Worm (Caenorhabditis elegans): ENCODE data around the gene F13H10.8.
A peak's percentile ranks its signal among the peaks of the same experiment; 100 is the strongest.

The F13H10.8 gene

DNA sequence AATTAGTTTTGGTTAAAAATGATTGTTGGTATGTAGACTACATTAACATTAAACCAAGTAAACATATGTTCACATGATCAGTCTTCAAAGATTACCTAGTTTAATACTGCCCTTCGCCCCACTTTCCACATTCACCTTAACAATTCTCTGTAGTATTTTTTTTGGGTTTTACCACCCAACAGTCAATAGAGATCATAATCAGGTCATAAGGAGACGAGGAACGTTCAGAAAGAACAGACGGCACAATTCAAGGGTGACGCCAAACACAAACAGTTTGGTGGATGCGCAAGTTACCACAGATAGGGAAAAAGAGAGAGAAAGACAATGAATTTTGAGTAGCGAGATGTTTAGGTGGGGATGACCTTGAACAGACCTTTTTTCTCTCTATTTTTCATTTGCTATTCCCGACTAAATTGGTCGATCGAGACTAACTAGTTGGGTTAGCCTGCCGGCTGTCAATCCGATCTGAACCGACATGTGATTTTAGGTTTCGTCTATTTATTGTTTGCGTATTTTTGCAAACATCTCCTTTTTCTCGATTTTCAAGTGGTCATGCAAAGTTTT is 48.6 kb upstream of the F13H10.8 start (continued):
- no peak for TF ChIP-seq hlh-4 (tag; optimal IDR thresholded peaks at IDR 0.05)
- peak; percentile 48 for TF ChIP-seq nhr-90 (tag; optimal IDR thresholded peaks at IDR 0.05; ENCODE audit: poor library complexity)
- no peak for TF ChIP-seq C04F5.9 (tag; optimal IDR thresholded peaks at IDR 0.05)
- peak; percentile 20 for TF ChIP-seq nhr-19 (GFP tag; conservative IDR thresholded peaks at IDR 0.05)
- peak; percentile 27 to 36 for TF ChIP-seq lsy-2 (tag; optimal IDR thresholded peaks at IDR 0.05)
- no peak for TF ChIP-seq egl-13 (tag; optimal IDR thresholded peaks at IDR 0.05)
- peak in 1 of 2 experiments; percentile 25 for TF ChIP-seq efl-1 (optimal IDR thresholded peaks at IDR 0.05)
- TF ChIP-seq efl-1 (GFP tag; optimal IDR thresholded peaks at IDR 0.05 in 1 of 2), result peak in 1 of 2 experiments; percentile 87
- peak; percentile 34 for TF ChIP-seq nhr-47 (tag; optimal IDR thresholded peaks at IDR 0.05)
- TF ChIP-seq snu-23 (GFP tag; optimal IDR thresholded peaks at IDR 0.05), result peak; percentile 81

ce11 chrIV:10975968-10976367 is 44.3 kb upstream of the F13H10.8 start:
- peak; percentile 52 for TF ChIP-seq nhr-19 (GFP tag; conservative IDR thresholded peaks at IDR 0.05)
- no peak for TF ChIP-seq ceh-63 (GFP tag; optimal IDR thresholded peaks at IDR 0.05)
- no peak for TF ChIP-seq sox-4 (tag; optimal IDR thresholded peaks at IDR 0.05)
- no peak for TF ChIP-seq fkh-10 (GFP tag; optimal IDR thresholded peaks at IDR 0.05)
- TF ChIP-seq vab-15 (tag; optimal IDR thresholded peaks at IDR 0.05), result no peak
- TF ChIP-seq fkh-4 (tag; optimal IDR thresholded peaks at IDR 0.05; ENCODE audit: borderline replicate concordance), result no peak
- TF ChIP-seq nhr-90 (tag; optimal IDR thresholded peaks at IDR 0.05; ENCODE audit: poor library complexity), result peak; percentile 70
- no peak for TF ChIP-seq ets-5 (GFP tag; IDR thresholded peaks at IDR 0.05)
- no peak for TF ChIP-seq lir-3 (tag; optimal IDR thresholded peaks at IDR 0.05; ENCODE audit: poor library complexity)
- no peak for TF ChIP-seq ces-1 (GFP tag; optimal IDR thresholded peaks at IDR 0.05)
- TF ChIP-seq C16A3.4 (tag; optimal IDR thresholded peaks at IDR 0.05), result peak; percentile 38
- no peak for TF ChIP-seq nhr-76 (tag; optimal IDR thresholded peaks at IDR 0.05)
- TF ChIP-seq efl-1 (optimal IDR thresholded peaks at IDR 0.05), result peak; percentile 34 to 35
- TF ChIP-seq efl-1 (GFP tag; optimal IDR thresholded peaks at IDR 0.05 in 1 of 2), result peak in 1 of 2 experiments; percentile 89
- TF ChIP-seq lin-39 (tag; optimal IDR thresholded peaks at IDR 0.05), result no peak
- peak; percentile 97 for TF ChIP-seq nhr-85 (tag)
- no peak for TF ChIP-seq hlh-4 (tag; optimal IDR thresholded peaks at IDR 0.05)
- no peak for TF ChIP-seq ama-1 (optimal IDR thresholded peaks at IDR 0.05)
- peak; percentile 48 for TF ChIP-seq mep-1 (tag; optimal IDR thresholded peaks at IDR 0.05)
- TF ChIP-seq egl-13 (tag; optimal IDR thresholded peaks at IDR 0.05), result no peak
- TF ChIP-seq skn-1 (tag; optimal IDR thresholded peaks at IDR 0.05), result peak; percentile 1
- TF ChIP-seq nhr-84 (tag; optimal IDR thresholded peaks at IDR 0.05), result no peak
- TF ChIP-seq ceh-82 (tag; optimal IDR thresholded peaks at IDR 0.05), result no peak
- no peak for TF ChIP-seq alr-1 (tag; optimal IDR thresholded peaks at IDR 0.05; ENCODE audit: borderline replicate concordance)
- TF ChIP-seq dpl-1 (GFP tag; optimal IDR thresholded peaks at IDR 0.05), result peak in 2 of 3 experiments; percentile 6
- TF ChIP-seq lin-13 (GFP tag; optimal IDR thresholded peaks at IDR 0.05), result peak; percentile 36
- no peak for TF ChIP-seq Y116A8C.19 (tag; optimal IDR thresholded peaks at IDR 0.05; ENCODE audit: borderline replicate concordance)
- no peak for TF ChIP-seq ztf-4 (tag; optimal IDR thresholded peaks at IDR 0.05)
- TF ChIP-seq nhr-20 (tag; optimal IDR thresholded peaks at IDR 0.05), result peak; percentile 77
- no peak for TF ChIP-seq pax-3 (tag; optimal IDR thresholded peaks at IDR 0.05)
- peak; percentile 70 for TF ChIP-seq nhr-71 (tag; optimal IDR thresholded peaks at IDR 0.05)
- no peak for TF ChIP-seq sptf-1 (tag; optimal IDR thresholded peaks at IDR 0.05)
- TF ChIP-seq lin-15B (tag; optimal IDR thresholded peaks at IDR 0.05), result no peak
- TF ChIP-seq irx-1 (tag; optimal IDR thresholded peaks at IDR 0.05), result no peak
- no peak for TF ChIP-seq zag-1 (tag; optimal IDR thresholded peaks at IDR 0.05)
- peak; percentile 14 to 65 for TF ChIP-seq lin-35 (GFP tag; optimal IDR thresholded peaks at IDR 0.05)
- TF ChIP-seq lin-14 (GFP tag; optimal IDR thresholded peaks at IDR 0.05), result peak; percentile 82
- TF ChIP-seq swsn-7 (tag; optimal IDR thresholded peaks at IDR 0.05), result peak; percentile 8
- TF ChIP-seq ztf-11 (tag; optimal IDR thresholded peaks at IDR 0.05), result no peak
- peak; percentile 37 to 39 for TF ChIP-seq lsy-2 (tag; optimal IDR thresholded peaks at IDR 0.05)
- peak; percentile 40 for TF ChIP-seq tbx-2 (tag; optimal IDR thresholded peaks at IDR 0.05)
- no peak for TF ChIP-seq F16B12.6 (tag; optimal IDR thresholded peaks at IDR 0.05)
- peak in 3 of 6 experiments; percentile 12 to 77 (median 18) for TF ChIP-seq elt-3 (tag; optimal IDR thresholded peaks at IDR 0.05)
- no peak for TF ChIP-seq unc-86 (tag; optimal IDR thresholded peaks at IDR 0.05)
- TF ChIP-seq snu-23 (GFP tag; optimal IDR thresholded peaks at IDR 0.05), result peak; percentile 77
- peak; percentile 73 for TF ChIP-seq grh-1 (GFP tag; IDR thresholded peaks at IDR 0.05)
- TF ChIP-seq ceh-88 (GFP tag; IDR thresholded peaks at IDR 0.05), result no peak
